Fruit fly (Drosophila melanogaster) whole organism, embryonic: ENCODE data around the gene LPCAT.
A peak's percentile ranks its signal among the peaks of the same experiment; 100 is the strongest.

Experiments
- Adf1 ChIP-seq: fragments of 200-800 bp; sonication (Bioruptor generic); IDR thresholded peaks from 2 replicates; pipeline ENCODE4 v1.3.6; 2022; ENCODE audit warnings: missing biosample characterization, missing genetic modification characterization
- CG10366 ChIP-seq: fragments of 200-800 bp; sonication (Bioruptor generic); IDR thresholded peaks from 2 replicates; pipeline ENCODE4 v1.3.6; 2022; ENCODE audit warnings: missing biosample characterization, missing genetic modification characterization
- CG11085 ChIP-seq: fragments of 200-800 bp; sonication (Bioruptor generic); IDR thresholded peaks from 2 replicates; pipeline ENCODE4 v1.3.6; 2022; ENCODE audit warnings: missing biosample characterization, missing genetic modification characterization
- CG12219 ChIP-seq: fragments of 200-800 bp; sonication (Bioruptor generic); optimal IDR thresholded peaks from 3 replicates; lab custom pipeline; 2018; ENCODE audit warnings: missing biosample characterization, mild to moderate bottlenecking, missing genetic modification characterization
- CG13123 ChIP-seq: fragments of 200-800 bp; sonication (Bioruptor generic); optimal IDR thresholded peaks from 2 replicates; lab custom pipeline; 2016; ENCODE audit warnings: missing biosample characterization, missing genetic modification characterization
- CG13775 ChIP-seq: fragments of 200-800 bp; sonication (Bioruptor generic); optimal IDR thresholded peaks from 3 replicates; lab custom pipeline; 2017; ENCODE audit warnings: missing biosample characterization, mild to moderate bottlenecking, missing genetic modification characterization
- CG13894 ChIP-seq: fragments of 200-800 bp; sonication (Bioruptor generic); optimal IDR thresholded peaks from 3 replicates; lab custom pipeline; 2018; ENCODE audit warnings: missing biosample characterization, mild to moderate bottlenecking, missing genetic modification characterization, moderate library complexity
- CG1792 ChIP-seq: fragments of 200-800 bp; sonication (Bioruptor generic); optimal IDR thresholded peaks from 2 replicates; lab custom pipeline; 2016; ENCODE audit warnings: missing biosample characterization, missing genetic modification characterization
- CG1832 ChIP-seq: fragments of 200-800 bp; sonication (Bioruptor generic); optimal IDR thresholded peaks from 2 replicates; lab custom pipeline; 2017; ENCODE audit warnings: missing biosample characterization, mild to moderate bottlenecking, missing genetic modification characterization, inconsistent platforms
- CG18476 ChIP-seq: fragments of 200-800 bp; sonication (Bioruptor generic); optimal IDR thresholded peaks from 2 replicates; lab custom pipeline; 2016; ENCODE audit warnings: missing biosample characterization, mild to moderate bottlenecking, missing genetic modification characterization
- CG2202 ChIP-seq: fragments of 200-800 bp; sonication (Bioruptor generic); optimal IDR thresholded peaks from 2 replicates; lab custom pipeline; 2018; ENCODE audit warnings: missing biosample characterization, mild to moderate bottlenecking, missing genetic modification characterization
- CG2889 ChIP-seq: fragments of 200-800 bp; sonication (Bioruptor generic); IDR thresholded peaks from 3 replicates; pipeline ENCODE4 v1.3.6; 2022; ENCODE audit warnings: missing biosample characterization, missing genetic modification characterization
- CG3065 ChIP-seq: fragments of 200-800 bp; sonication (Bioruptor generic); optimal IDR thresholded peaks from 2 replicates; lab custom pipeline; 2016; ENCODE audit warnings: missing biosample characterization, missing genetic modification characterization
- CG34376 ChIP-seq: fragments of 200-800 bp; sonication (Bioruptor generic); optimal IDR thresholded peaks from 2 replicates; lab custom pipeline; 2018; ENCODE audit warnings: missing biosample characterization, mild to moderate bottlenecking, missing genetic modification characterization
- CG8290 ChIP-seq, 3 experiments: fragments of 200-800 bp; sonication (Bioruptor generic); optimal IDR thresholded peaks; 2 replicates each; lab custom pipeline; 2016 to 2019; ENCODE audit warnings: missing biosample characterization in 3 of 3, missing genetic modification characterization in 3 of 3, mild to moderate bottlenecking in 2 of 3, moderate library complexity in 1 of 3
- CG8478 ChIP-seq: fragments of >200 bp; optimal IDR thresholded peaks from 2 replicates; lab custom pipeline; 2018
- CG8765 ChIP-seq: fragments of 200-800 bp; sonication (Bioruptor generic); IDR thresholded peaks from 2 replicates; pipeline ENCODE4 v1.3.6; 2022; ENCODE audit warnings: missing biosample characterization, missing genetic modification characterization
- CG9876 ChIP-seq: fragments of 200-800 bp; sonication (Bioruptor generic); optimal IDR thresholded peaks from 2 replicates; lab custom pipeline; 2016; ENCODE audit warnings: missing biosample characterization, missing genetic modification characterization
- CoRest ChIP-seq: fragments of 200-800 bp; sonication (Bioruptor generic); optimal IDR thresholded peaks from 3 replicates; lab custom pipeline; 2018; ENCODE audit warnings: missing biosample characterization, mild to moderate bottlenecking, missing genetic modification characterization, moderate library complexity
- Dek ChIP-seq: fragments of 200-800 bp; sonication (Bioruptor generic); optimal IDR thresholded peaks from 3 replicates; lab custom pipeline; 2019; ENCODE audit warnings: missing biosample characterization, mild to moderate bottlenecking, missing genetic modification characterization, moderate library complexity
- Fer2 ChIP-seq: fragments of 200-800 bp; sonication (Bioruptor generic); optimal IDR thresholded peaks from 2 replicates; lab custom pipeline; 2018; ENCODE audit warnings: missing biosample characterization, mild to moderate bottlenecking, missing genetic modification characterization, moderate library complexity
- HLH54F ChIP-seq: fragments of 200-800 bp; sonication (Bioruptor generic); optimal IDR thresholded peaks from 3 replicates; lab custom pipeline; 2016; ENCODE audit warnings: missing biosample characterization, missing genetic modification characterization
- HLHmδ ChIP-seq: fragments of 200-800 bp; sonication (Bioruptor generic); optimal IDR thresholded peaks from 2 replicates; lab custom pipeline; 2018; ENCODE audit warnings: missing biosample characterization, mild to moderate bottlenecking, missing genetic modification characterization, moderate library complexity
- HmgZ ChIP-seq: fragments of 200-800 bp; sonication (Bioruptor generic); optimal IDR thresholded peaks from 2 replicates; lab custom pipeline; 2018; ENCODE audit warnings: missing biosample characterization, mild to moderate bottlenecking, missing genetic modification characterization
- Hmx ChIP-seq: fragments of 200-800 bp; sonication (Bioruptor generic); optimal IDR thresholded peaks from 2 replicates; lab custom pipeline; 2016; ENCODE audit warnings: missing biosample characterization, missing genetic modification characterization
- Hr78 ChIP-seq, 2 experiments: fragments of 200-800 bp in 1 of 2; fragments of >200 bp in 1 of 2; sonication (Bioruptor generic) in 1 of 2; optimal IDR thresholded peaks; 2 replicates each; lab custom pipeline; 2017 to 2019; ENCODE audit warnings: missing biosample characterization in 2 of 2, missing genetic modification characterization in 2 of 2, mild to moderate bottlenecking in 1 of 2, moderate library complexity in 1 of 2
- NfI ChIP-seq: fragments of 200-800 bp; sonication (Bioruptor generic); optimal IDR thresholded peaks from 3 replicates; lab custom pipeline; 2018; ENCODE audit warnings: missing biosample characterization, mild to moderate bottlenecking, missing genetic modification characterization, moderate library complexity
- Spps ChIP-seq: fragments of 200-800 bp; sonication (Bioruptor generic); optimal IDR thresholded peaks from 2 replicates; lab custom pipeline; 2018; ENCODE audit warnings: missing biosample characterization, mild to moderate bottlenecking, missing genetic modification characterization
- Xbp1 ChIP-seq: fragments of 200-800 bp; sonication (Bioruptor generic); optimal IDR thresholded peaks from 3 replicates; lab custom pipeline; 2016; ENCODE audit warnings: missing biosample characterization, mild to moderate bottlenecking, missing genetic modification characterization
- ash1 ChIP-seq: fragments of 200-800 bp; sonication (Bioruptor generic); optimal IDR thresholded peaks from 2 replicates; lab custom pipeline; 2018; ENCODE audit warnings: missing biosample characterization, mild to moderate bottlenecking, missing genetic modification characterization
- az2 ChIP-seq: fragments of 200-800 bp; sonication (Bioruptor generic); optimal IDR thresholded peaks from 3 replicates; lab custom pipeline; 2016; ENCODE audit warnings: missing biosample characterization, missing genetic modification characterization
- danr ChIP-seq: fragments of 200-800 bp; sonication (Bioruptor generic); IDR thresholded peaks from 2 replicates; pipeline ENCODE4 v1.3.6; 2022; ENCODE audit warnings: missing biosample characterization, missing genetic modification characterization
- dmrt99B ChIP-seq: fragments of 200-800 bp; sonication (Bioruptor generic); optimal IDR thresholded peaks from 2 replicates; lab custom pipeline; 2018; ENCODE audit warnings: missing biosample characterization, mild to moderate bottlenecking, missing genetic modification characterization, moderate library complexity
- eyg ChIP-seq: fragments of 200-800 bp; sonication (Bioruptor generic); optimal IDR thresholded peaks from 3 replicates; lab custom pipeline; 2016; ENCODE audit warnings: missing biosample characterization, missing genetic modification characterization
- grau ChIP-seq: fragments of 200-800 bp; optimal IDR thresholded peaks from 3 replicates; lab custom pipeline; 2019; ENCODE audit warnings: missing biosample characterization, mild to moderate bottlenecking, missing genetic modification characterization, moderate library complexity
- ham ChIP-seq: fragments of 200-800 bp; sonication (Bioruptor generic); IDR thresholded peaks from 2 replicates; pipeline ENCODE4 v1.3.6; 2022; ENCODE audit warnings: missing biosample characterization, missing genetic modification characterization
- ind ChIP-seq: fragments of 200-800 bp; sonication (Bioruptor generic); optimal IDR thresholded peaks from 3 replicates; lab custom pipeline; 2016; ENCODE audit warnings: missing biosample characterization, missing genetic modification characterization
- lmd ChIP-seq: fragments of 200-800 bp; sonication (Bioruptor generic); IDR thresholded peaks from 2 replicates; pipeline ENCODE4 v1.3.6; 2022; ENCODE audit warnings: missing biosample characterization, missing genetic modification characterization
- otp ChIP-seq: fragments of 200-800 bp; sonication (Bioruptor generic); IDR thresholded peaks from 3 replicates; pipeline ENCODE4, ENCODE4 v1.3.6; 2022; ENCODE audit warnings: missing biosample characterization, missing genetic modification characterization
- pfk ChIP-seq: fragments of 200-800 bp; sonication (Bioruptor generic); optimal IDR thresholded peaks from 2 replicates; lab custom pipeline; 2018; ENCODE audit warnings: missing biosample characterization, mild to moderate bottlenecking, missing genetic modification characterization, moderate library complexity
- phol ChIP-seq: fragments of 200-800 bp; sonication (Bioruptor generic); optimal IDR thresholded peaks from 3 replicates; lab custom pipeline; 2018; ENCODE audit warnings: missing biosample characterization, mild to moderate bottlenecking, missing genetic modification characterization, moderate library complexity
- rib ChIP-seq: fragments of 200-800 bp; sonication (Bioruptor generic); IDR thresholded peaks from 2 replicates; pipeline ENCODE4 v1.3.6; 2022; ENCODE audit warnings: missing biosample characterization, missing genetic modification characterization
- ro ChIP-seq: fragments of 200-800 bp; sonication (Bioruptor generic); IDR thresholded peaks from 2 replicates; pipeline ENCODE4 v1.3.6; 2022; ENCODE audit warnings: missing biosample characterization, missing genetic modification characterization
- run ChIP-seq: fragments of 200-800 bp; sonication (Bioruptor generic); optimal IDR thresholded peaks from 3 replicates; lab custom pipeline; 2018; ENCODE audit warnings: missing biosample characterization, mild to moderate bottlenecking, missing genetic modification characterization
- so ChIP-seq: fragments of 200-800 bp; sonication (Bioruptor generic); IDR thresholded peaks from 3 replicates; pipeline ENCODE4 v1.3.6; 2022; ENCODE audit warnings: missing biosample characterization, missing genetic modification characterization
- sug ChIP-seq: fragments of 200-800 bp; optimal IDR thresholded peaks from 2 replicates; lab custom pipeline; 2019; ENCODE audit warnings: missing biosample characterization, mild to moderate bottlenecking, missing genetic modification characterization, moderate library complexity
- tgo ChIP-seq: fragments of 200-800 bp; sonication (Bioruptor generic); IDR thresholded peaks from 3 replicates; pipeline ENCODE4 v1.3.6; 2022; ENCODE audit warnings: missing biosample characterization, missing genetic modification characterization
- trh ChIP-seq: fragments of 200-800 bp; sonication (Bioruptor generic); optimal IDR thresholded peaks from 2 replicates; lab custom pipeline; 2016; ENCODE audit warnings: missing biosample characterization, missing genetic modification characterization
- tx ChIP-seq: fragments of 200-800 bp; sonication (Bioruptor generic); optimal IDR thresholded peaks from 2 replicates; lab custom pipeline; 2016; ENCODE audit warnings: missing biosample characterization, missing genetic modification characterization
- wdn ChIP-seq: fragments of 200-800 bp; sonication (Bioruptor generic); IDR thresholded peaks from 2 replicates; pipeline ENCODE4 v1.3.6; 2022; ENCODE audit warnings: missing biosample characterization, missing genetic modification characterization
- z ChIP-seq: fragments of 200-800 bp; sonication (Bioruptor generic); IDR thresholded peaks from 3 replicates; pipeline ENCODE4 v1.3.6; 2022; ENCODE audit warnings: missing biosample characterization, missing genetic modification characterization

The LPCAT gene

DNA sequence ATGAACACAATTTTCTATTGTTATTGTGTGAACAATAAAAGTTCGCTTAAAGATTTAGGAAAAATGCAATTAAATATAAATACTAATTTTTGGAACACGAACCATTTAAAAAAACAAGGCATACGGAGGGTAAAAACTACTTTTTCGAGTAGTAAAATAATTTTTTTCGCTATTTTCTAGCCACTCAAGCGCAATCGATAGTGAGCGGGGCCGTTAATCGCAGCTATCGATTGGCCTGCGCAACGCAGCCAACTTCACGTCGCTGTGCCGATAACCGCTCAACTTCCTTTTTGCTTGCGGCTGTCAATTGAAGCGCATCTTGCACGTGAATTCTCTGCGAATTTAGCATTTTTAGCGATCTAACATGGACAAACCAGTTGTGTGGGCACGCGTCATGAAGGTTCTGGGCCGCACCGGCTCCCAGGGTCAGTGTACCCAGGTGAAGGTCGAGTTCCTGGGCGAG lies 25.4 kb downstream of the LPCAT start, which contains the start of gene RpS28b (continued):
- TF ChIP-seq phol (tag; lab: Kevin White, UChicago) (peak; percentile 72), CG8478 (lab: Kevin White, UChicago) (no peak), Xbp1 (GFP tag; lab: Kevin White, UChicago) (peak; percentile 81), HLH54F (GFP tag; lab: Kevin White, UChicago) (peak; percentile 81), Hmx (GFP tag; lab: Kevin White, UChicago) (no peak), CoRest (peak; percentile 59), CG1792 (GFP tag; lab: Kevin White, UChicago) (peak; percentile 87), HmgZ (tag; lab: Kevin White, UChicago) (peak; percentile 63), lmd (GFP tag; lab: Robert Waterston, UW) (peak; percentile 83), otp (GFP tag; lab: Robert Waterston, UW) (peak; percentile 97), run (tag; lab: Kevin White, UChicago) (peak; percentile 60), CG2889 (GFP tag; lab: Robert Waterston, UW) (peak; percentile 82), CG9876 (GFP tag; lab: Kevin White, UChicago) (peak; percentile 94), CG13123 (GFP tag; lab: Kevin White, UChicago) (peak; percentile 98), Dek (peak; percentile 76), az2 (GFP tag; lab: Kevin White, UChicago) (peak; percentile 24), so (GFP tag; lab: Robert Waterston, UW) (peak; percentile 83), CG2202 (tag; lab: Kevin White, UChicago) (peak; percentile 65), grau (tag; lab: Kevin White, UChicago) (peak; percentile 68), wdn (GFP tag; lab: Robert Waterston, UW) (peak; percentile 75), CG10366 (GFP tag; lab: Robert Waterston, UW) (peak; percentile 92), CG3065 (GFP tag; lab: Kevin White, UChicago) (no peak), ro (GFP tag; lab: Robert Waterston, UW) (peak; percentile 81), CG8290 (GFP tag; optimal IDR thresholded peaks at IDR 0.05; lab: Kevin White, UChicago) (peak; percentile 38), CG8290 (tag; optimal IDR thresholded peaks at IDR 0.05; lab: Kevin White, UChicago) (peak; percentile 78 to 98), CG8765 (peak; percentile 74), eyg (peak; percentile 86), ham (GFP tag; lab: Robert Waterston, UW) (peak; percentile 86), HLHmδ (peak; percentile 100), CG11085 (GFP tag; lab: Robert Waterston, UW) (peak; percentile 96), Spps (tag; lab: Kevin White, UChicago) (peak; percentile 42), CG1832 (GFP tag; lab: Kevin White, UChicago) (no peak), z (GFP tag; lab: Robert Waterston, UW) (0 out of 3 replicates have a peak, but pooled peaks have one; percentile 59), CG13775 (GFP tag; lab: Kevin White, UChicago) (peak; percentile 93), tx (GFP tag; lab: Kevin White, UChicago) (peak; percentile 63), rib (GFP tag; lab: Robert Waterston, UW) (peak; percentile 87), CG34376 (GFP tag; lab: Kevin White, UChicago) (peak; percentile 98), pfk (GFP tag; lab: Kevin White, UChicago) (peak; percentile 80), danr (GFP tag; lab: Robert Waterston, UW) (peak; percentile 57; the same call in 1 of the 2 replicates), ind (peak; percentile 66), Adf1 (GFP tag; lab: Robert Waterston, UW) (peak; percentile 55), sug (tag; lab: Kevin White, UChicago) (peak; percentile 72), CG13894 (peak; percentile 78), Hr78 (GFP tag; optimal IDR thresholded peaks at IDR 0.05; lab: Kevin White, UChicago) (no peak), Fer2 (peak; percentile 83), CG12219 (GFP tag; lab: Kevin White, UChicago) (peak; percentile 85), ash1 (GFP tag; lab: Kevin White, UChicago) (peak; percentile 93), tgo (GFP tag; lab: Robert Waterston, UW) (peak; percentile 80), CG18476 (GFP tag; lab: Kevin White, UChicago) (peak; percentile 58), trh (GFP tag; lab: Kevin White, UChicago) (peak; percentile 78), dmrt99B (tag; lab: Kevin White, UChicago) (no peak), NfI (GFP tag; lab: Kevin White, UChicago) (peak; percentile 96)
